Worm (Caenorhabditis elegans): ENCODE data around the gene lido-14.

lido-14 gene

ce11 chrII:3340818-3341217 lies 18.1 kb upstream of the lido-14 start:
- TF ChIP-seq nhr-28 (tag; optimal IDR thresholded peaks at IDR 0.05) (no peak), snpc-4 (tag; optimal IDR thresholded peaks at IDR 0.05) (no peak), pha-4 (tag; optimal IDR thresholded peaks at IDR 0.05) (no peak), nhr-12 (tag; optimal IDR thresholded peaks at IDR 0.05) (no peak), nhr-2 (tag; optimal IDR thresholded peaks at IDR 0.05) (no peak), mab-5 (tag; optimal IDR thresholded peaks at IDR 0.05) (no peak), zip-8 (tag; optimal IDR thresholded peaks at IDR 0.05) (no peak), unc-62 (GFP tag; optimal IDR thresholded peaks at IDR 0.05) (no peak), elt-1 (tag; optimal IDR thresholded peaks at IDR 0.05; ENCODE audit: borderline replicate concordance, insufficient read depth) (no peak), mls-2 (tag; optimal IDR thresholded peaks at IDR 0.05) (no peak), sem-2 (GFP tag; optimal IDR thresholded peaks at IDR 0.05) (no peak), mep-1 (tag; optimal IDR thresholded peaks at IDR 0.05) (no peak), tbx-8 (GFP tag; optimal IDR thresholded peaks at IDR 0.05) (no peak), drap-1 (GFP tag; optimal IDR thresholded peaks at IDR 0.05) (no peak), lin-32 (GFP tag; optimal IDR thresholded peaks at IDR 0.05) (no peak), blmp-1 (tag; optimal IDR thresholded peaks at IDR 0.05) (no peak), ham-2 (GFP tag; optimal IDR thresholded peaks at IDR 0.05) (no peak)

ce11 chrII:3341989-3342388 lies 16.9 kb upstream of the lido-14 start, which contains the start of gene F14D2.11:
Gene F14D2.11 (minus strand): TSS chrII:3342089.
- no peak for TF ChIP-seq flh-1 (GFP tag; optimal IDR thresholded peaks at IDR 0.05)
- TF ChIP-seq lin-13 (tag; optimal IDR thresholded peaks at IDR 0.05) = no peak
- TF ChIP-seq elt-3 (tag; optimal IDR thresholded peaks at IDR 0.05) = no peak
- no peak for TF ChIP-seq M03D4.4 (tag; optimal IDR thresholded peaks at IDR 0.05)
- no peak for TF ChIP-seq blmp-1 (tag; optimal IDR thresholded peaks at IDR 0.05)
- TF ChIP-seq nhr-76 (tag; optimal IDR thresholded peaks at IDR 0.05) = no peak
- TF ChIP-seq elt-1 (tag; optimal IDR thresholded peaks at IDR 0.05; ENCODE audit: borderline replicate concordance, insufficient read depth) = no peak
- no peak for TF ChIP-seq sptf-1 (tag; optimal IDR thresholded peaks at IDR 0.05)
- no peak for TF ChIP-seq tbx-8 (GFP tag; optimal IDR thresholded peaks at IDR 0.05)
- TF ChIP-seq nhr-28 (tag; optimal IDR thresholded peaks at IDR 0.05) = no peak
- TF ChIP-seq nhr-2 (tag; optimal IDR thresholded peaks at IDR 0.05) = no peak
- no peak for TF ChIP-seq ham-2 (GFP tag; optimal IDR thresholded peaks at IDR 0.05)
- no peak for TF ChIP-seq ceh-39 (tag; optimal IDR thresholded peaks at IDR 0.05)
- no peak for TF ChIP-seq ztf-11 (tag; optimal IDR thresholded peaks at IDR 0.05)

- TF ChIP-seq ceh-39 (tag; optimal IDR thresholded peaks at IDR 0.05) (no peak), tbx-8 (GFP tag; optimal IDR thresholded peaks at IDR 0.05) (no peak), unc-62 (GFP tag; optimal IDR thresholded peaks at IDR 0.05) (no peak), elt-3 (tag; optimal IDR thresholded peaks at IDR 0.05) (no peak)
Observed at ce11 chrII:3343714-3344113, 15.2 kb upstream of the lido-14 start, which contains the start of gene F14D2.15. Gene F14D2.15 (minus strand): TSS chrII:3343814.

DNA sequence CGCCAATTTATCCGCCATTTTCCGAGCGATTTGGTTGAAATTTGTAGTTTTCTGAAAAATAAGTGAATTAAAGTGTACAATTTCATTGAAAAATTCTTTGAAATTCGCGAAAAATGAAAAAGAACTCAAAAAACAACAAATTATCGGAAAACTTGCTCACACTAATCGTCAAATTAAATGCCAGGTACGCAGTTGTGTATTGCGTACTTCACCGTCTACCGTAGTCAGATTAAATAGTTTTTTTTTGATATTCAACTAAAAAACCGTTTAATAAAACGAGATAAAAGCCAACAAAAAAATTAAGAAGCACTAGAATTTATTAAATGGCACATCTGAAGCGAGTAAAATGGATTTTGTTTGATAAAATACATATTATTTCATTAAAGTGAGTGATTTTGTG lies 14.0 kb upstream of the lido-14 start, which contains the start of gene bath-28:
bath-28 (minus strand) TSS at position 51 of the 400 bp plus-strand sequence.
- TF ChIP-seq sptf-1 (tag; optimal IDR thresholded peaks at IDR 0.05) = no peak
- TF ChIP-seq drap-1 (GFP tag; optimal IDR thresholded peaks at IDR 0.05) = no peak
- TF ChIP-seq cnd-1 (tag; optimal IDR thresholded peaks at IDR 0.05) = no peak
- no peak for TF ChIP-seq elt-3 (tag; optimal IDR thresholded peaks at IDR 0.05)
- TF ChIP-seq tbx-8 (GFP tag; optimal IDR thresholded peaks at IDR 0.05) = no peak
- TF ChIP-seq lsy-2 (tag; optimal IDR thresholded peaks at IDR 0.05) = no peak
- no peak for TF ChIP-seq elt-1 (tag; optimal IDR thresholded peaks at IDR 0.05; ENCODE audit: borderline replicate concordance, insufficient read depth)

ce11 chrII:3346328-3346780 lies 12.6 kb upstream of the lido-14 start, which contains the start of gene bath-30:
Gene bath-30 (minus strand): TSS chrII:3346378.
- no peak for TF ChIP-seq sem-2 (GFP tag; optimal IDR thresholded peaks at IDR 0.05)
- TF ChIP-seq flh-1 (GFP tag; optimal IDR thresholded peaks at IDR 0.05) = no peak
- TF ChIP-seq lin-13 (tag; optimal IDR thresholded peaks at IDR 0.05) = no peak

DNA sequence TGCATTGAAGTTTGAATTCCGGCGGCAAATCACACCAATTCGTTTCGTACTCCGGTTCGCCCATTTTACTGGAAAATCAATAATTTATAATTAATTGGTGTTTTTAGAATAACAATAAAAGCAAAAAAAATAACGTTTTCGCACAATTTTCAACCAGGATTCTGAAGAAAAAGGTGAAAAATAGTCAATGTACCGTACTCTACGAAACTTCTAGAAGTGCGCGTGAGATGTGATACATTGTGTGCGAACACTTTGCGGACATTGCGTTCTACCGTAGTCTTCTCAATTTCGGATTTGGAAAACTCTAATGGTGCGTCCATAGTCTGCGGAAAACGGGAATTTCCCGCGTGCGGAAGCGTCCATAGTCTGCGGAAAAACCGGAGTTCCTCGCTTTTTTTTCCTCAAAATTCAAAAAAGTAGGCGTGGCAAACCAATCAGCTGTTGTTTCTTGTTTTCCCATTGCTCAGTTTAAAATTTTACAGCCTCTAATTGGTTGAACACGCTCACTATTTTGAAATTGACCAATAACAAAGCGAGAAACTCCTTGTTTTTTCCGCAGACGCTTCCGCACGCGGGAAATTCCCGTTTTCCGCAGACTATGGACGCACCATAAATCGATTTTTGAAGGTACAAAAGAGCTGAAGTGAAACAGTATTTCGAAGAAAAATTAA lies 10.9 kb upstream of the lido-14 start, which contains the start of the genes F14D2.14 and bath-29:
F14D2.14 (minus strand) TSS at position 51 of the 671 bp plus-strand sequence.
bath-29 (plus strand) TSS at position 621 of the 671 bp plus-strand sequence.
- TF ChIP-seq sem-2 (GFP tag; optimal IDR thresholded peaks at IDR 0.05) (no peak), cnd-1 (tag; optimal IDR thresholded peaks at IDR 0.05) (no peak), blmp-1 (tag; optimal IDR thresholded peaks at IDR 0.05) (no peak), flh-1 (GFP tag; optimal IDR thresholded peaks at IDR 0.05) (no peak), nhr-12 (tag; optimal IDR thresholded peaks at IDR 0.05) (no peak), ceh-43 (GFP tag; optimal IDR thresholded peaks at IDR 0.05) (no peak), lin-13 (tag; optimal IDR thresholded peaks at IDR 0.05) (no peak)

Data from whole organism, mixed stage, embryonic.